Fruit fly (Drosophila melanogaster) whole organism, pupa: ENCODE data around the gene elg1.
A peak's percentile ranks its signal among the peaks of the same experiment; 100 is the strongest.

ENCODE experiments used
- CG10348 ChIP-seq: fragments of 200-800 bp; sonication (Bioruptor generic); IDR thresholded peaks from 2 replicates; pipeline ENCODE4 v1.3.6; 2022; ENCODE audit warnings: missing biosample characterization, missing genetic modification characterization
- CG12605 ChIP-seq: fragments of 200-800 bp; sonication (Bioruptor generic); IDR thresholded peaks from 2 replicates; pipeline ENCODE4 v1.3.6; 2022; ENCODE audit warnings: missing biosample characterization, missing genetic modification characterization
- CG13204 ChIP-seq: fragments of 200-800 bp; sonication (Bioruptor generic); optimal IDR thresholded peaks from 2 replicates; lab custom pipeline; 2018; ENCODE audit warnings: missing biosample characterization, mild to moderate bottlenecking, missing genetic modification characterization, moderate library complexity
- CG14655 ChIP-seq: fragments of 200-800 bp; sonication (Bioruptor generic); optimal IDR thresholded peaks from 3 replicates; lab custom pipeline; 2017; ENCODE audit warnings: mild to moderate bottlenecking, missing biosample characterization, missing genetic modification reagents, missing genetic modification characterization
- CG15710 ChIP-seq: fragments of 200-800 bp; sonication (Bioruptor generic); optimal IDR thresholded peaks from 2 replicates; lab custom pipeline; 2018; ENCODE audit warnings: missing biosample characterization, mild to moderate bottlenecking, missing genetic modification characterization, moderate library complexity
- CG17806 ChIP-seq: fragments of 200-800 bp; sonication (Bioruptor generic); optimal IDR thresholded peaks from 2 replicates; lab custom pipeline; 2018; ENCODE audit warnings: missing biosample characterization, mild to moderate bottlenecking, missing genetic modification characterization, moderate library complexity
- CG32121 ChIP-seq: fragments of 200-800 bp; sonication (Bioruptor generic); IDR thresholded peaks from 2 replicates; pipeline ENCODE4 v1.3.6; 2022; ENCODE audit warnings: missing biosample characterization, missing genetic modification characterization
- CG34367 ChIP-seq: fragments of 200-800 bp; sonication (Bioruptor generic); optimal IDR thresholded peaks from 2 replicates; lab custom pipeline; 2018; ENCODE audit warnings: missing biosample characterization, mild to moderate bottlenecking, missing genetic modification characterization
- CG4496 ChIP-seq: fragments of 200-800 bp; sonication (Bioruptor generic); IDR thresholded peaks from 3 replicates; pipeline ENCODE4 v1.3.6; 2022; ENCODE audit warnings: missing biosample characterization, missing genetic modification characterization
- CG8159 ChIP-seq: fragments of 200-800 bp; sonication (Bioruptor generic); optimal IDR thresholded peaks from 3 replicates; lab custom pipeline; 2018; ENCODE audit warnings: missing biosample characterization, mild to moderate bottlenecking, missing genetic modification characterization, moderate library complexity
- CG8301 ChIP-seq: fragments of 200-800 bp; sonication (Bioruptor generic); optimal IDR thresholded peaks from 2 replicates; lab custom pipeline; 2018; ENCODE audit warnings: missing biosample characterization, mild to moderate bottlenecking, missing genetic modification characterization
- CG9948 ChIP-seq: fragments of 200-800 bp; sonication (Bioruptor generic); optimal IDR thresholded peaks from 2 replicates; lab custom pipeline; 2018; ENCODE audit warnings: missing biosample characterization, mild to moderate bottlenecking, missing genetic modification characterization, moderate library complexity
- D1 ChIP-seq: fragments of 200-800 bp; sonication (Bioruptor generic); optimal IDR thresholded peaks from 2 replicates; lab custom pipeline; 2018; ENCODE audit warnings: missing biosample characterization, mild to moderate bottlenecking, missing genetic modification characterization, moderate library complexity
- EcR ChIP-seq: fragments of 200-800 bp; sonication (Bioruptor generic); optimal IDR thresholded peaks from 3 replicates; lab custom pipeline; 2019; ENCODE audit warnings: missing biosample characterization, missing genetic modification characterization, mild to moderate bottlenecking, moderate library complexity, missing genetic modification reagents
- Ets98B ChIP-seq: fragments of 200-800 bp; sonication (Bioruptor generic); IDR thresholded peaks from 2 replicates; pipeline ENCODE4 v1.3.6; 2022; ENCODE audit warnings: missing biosample characterization, missing genetic modification characterization
- Pif1A ChIP-seq: fragments of 200-800 bp; sonication (Bioruptor generic); optimal IDR thresholded peaks from 3 replicates; lab custom pipeline; 2016; ENCODE audit warnings: missing biosample characterization, missing genetic modification characterization
- Pif1B ChIP-seq: fragments of 200-800 bp; sonication (Bioruptor generic); optimal IDR thresholded peaks from 3 replicates; lab custom pipeline; 2016; ENCODE audit warnings: missing biosample characterization, missing genetic modification characterization
- Snoo ChIP-seq: fragments of 200-800 bp; sonication (Bioruptor generic); optimal IDR thresholded peaks from 3 replicates; lab custom pipeline; 2017; ENCODE audit warnings: missing biosample characterization, mild to moderate bottlenecking, missing genetic modification characterization, inconsistent platforms
- fd96Ca ChIP-seq: fragments of 200-800 bp; sonication (Bioruptor generic); IDR thresholded peaks from 3 replicates; pipeline ENCODE4 v1.3.6; 2022; ENCODE audit warnings: missing biosample characterization, missing genetic modification characterization
- gl ChIP-seq: fragments of 200-800 bp; sonication (Bioruptor generic); optimal IDR thresholded peaks from 2 replicates; lab custom pipeline; 2018; ENCODE audit warnings: missing biosample characterization, mild to moderate bottlenecking, missing genetic modification characterization
- rn ChIP-seq: fragments of 200-800 bp; sonication (Bioruptor generic); IDR thresholded peaks from 2 replicates; pipeline ENCODE4 v1.3.6; 2022; ENCODE audit warnings: missing biosample characterization, missing genetic modification characterization

Gene elg1

dm6 chr3L:16136819-16137553, 5.2 kb downstream of the elg1 start:
- TF ChIP-seq rn (GFP tag; lab: Robert Waterston, UW) (no peak), CG8159 (tag; lab: Kevin White, UChicago) (no peak), CG4496 (GFP tag; lab: Robert Waterston, UW) (no peak), Pif1A (GFP tag; lab: Kevin White, UChicago) (no peak), Snoo (tag; lab: Kevin White, UChicago) (no peak), Pif1B (no peak), CG14655 (GFP tag; lab: Kevin White, UChicago) (no peak)

- no peak for TF ChIP-seq CG15710 (tag; lab: Kevin White, UChicago)
- TF ChIP-seq fd96Ca: no peak
- no peak for TF ChIP-seq CG17806 (tag; lab: Kevin White, UChicago)
Measured at dm6 chr3L:16137779-16138178, 6.0 kb downstream of the elg1 start, which contains the start of gene CG5157. Gene CG5157, minus strand, starts transcription at chr3L:16137879.

- no peak for TF ChIP-seq CG15710 (tag; lab: Kevin White, UChicago)
Measured at dm6 chr3L:16139131-16139530, 7.3 kb downstream of the elg1 start.

- TF ChIP-seq CG17806 (tag; lab: Kevin White, UChicago): no peak
- TF ChIP-seq CG9948: no peak
- no peak for TF ChIP-seq CG32121 (GFP tag; lab: Robert Waterston, UW)
- TF ChIP-seq gl (tag; lab: Kevin White, UChicago): no peak
- no peak for TF ChIP-seq CG12605 (GFP tag; lab: Robert Waterston, UW)
- no peak for TF ChIP-seq Ets98B (GFP tag; lab: Robert Waterston, UW)
- no peak for TF ChIP-seq CG14655 (GFP tag; lab: Kevin White, UChicago)
- no peak for TF ChIP-seq CG10348 (GFP tag; lab: Robert Waterston, UW)
- TF ChIP-seq CG34367: no peak
- no peak for TF ChIP-seq Pif1B
- no peak for TF ChIP-seq CG13204 (GFP tag; lab: Kevin White, UChicago)
- no peak for TF ChIP-seq Snoo (tag; lab: Kevin White, UChicago)
- TF ChIP-seq fd96Ca: no peak
- TF ChIP-seq CG8159 (tag; lab: Kevin White, UChicago): no peak
- no peak for TF ChIP-seq CG8301 (tag; lab: Kevin White, UChicago)
- no peak for TF ChIP-seq CG4496 (GFP tag; lab: Robert Waterston, UW)
Measured at dm6 chr3L:16141556-16141955, 9.7 kb downstream of the elg1 start.

- no peak for TF ChIP-seq CG34367
- TF ChIP-seq CG8301 (tag; lab: Kevin White, UChicago): no peak
- peak; percentile 81 for TF ChIP-seq CG32121 (GFP tag; lab: Robert Waterston, UW)
- TF ChIP-seq CG4496 (GFP tag; lab: Robert Waterston, UW): peak; percentile 65; the same call in 2 of the 3 replicates
- no peak for TF ChIP-seq Snoo (tag; lab: Kevin White, UChicago)
- no peak for TF ChIP-seq gl (tag; lab: Kevin White, UChicago)
- peak; percentile 55; the same call in 1 of the 2 replicates for TF ChIP-seq Ets98B (GFP tag; lab: Robert Waterston, UW)
- TF ChIP-seq Pif1B: no peak
Measured at dm6 chr3L:16143685-16144539, 12.1 kb downstream of the elg1 start, which contains the start of gene CG32152. Gene CG32152, minus strand, starts transcription at chr3L:16144036.

- TF ChIP-seq Snoo (tag; lab: Kevin White, UChicago) (peak; percentile 64), EcR (no peak)
Measured at dm6 chr3L:16145282-16145681, 13.5 kb downstream of the elg1 start.

dm6 chr3L:16145931-16146538, 14.2 kb downstream of the elg1 start:
- no peak for TF ChIP-seq Pif1B
- TF ChIP-seq Snoo (tag; lab: Kevin White, UChicago): no peak
- TF ChIP-seq D1 (tag; lab: Kevin White, UChicago): no peak
- no peak for TF ChIP-seq EcR
- TF ChIP-seq CG17806 (tag; lab: Kevin White, UChicago): no peak
- no peak for TF ChIP-seq Ets98B (GFP tag; lab: Robert Waterston, UW)
- no peak for TF ChIP-seq gl (tag; lab: Kevin White, UChicago)
- TF ChIP-seq CG14655 (GFP tag; lab: Kevin White, UChicago): no peak
- TF ChIP-seq fd96Ca: no peak
- no peak for TF ChIP-seq CG10348 (GFP tag; lab: Robert Waterston, UW)
